Fruit fly (Drosophila melanogaster): Measurements from ENCODE around the gene loh.

Gene loh

dm6 chr2L:10442048-10442790 lies at the start of gene loh (continued):
- no peak for TF ChIP-seq Opbp (GFP tag; IDR thresholded peaks at IDR 0.05; ENCODE audit: partially characterized antibody)
- TF ChIP-seq CG12104 (GFP tag; optimal IDR thresholded peaks at IDR 0.05) = peak; percentile 49
- no peak for TF ChIP-seq sna (GFP tag; IDR thresholded peaks at IDR 0.05; ENCODE audit: partially characterized antibody)
- TF ChIP-seq CG7963 (GFP tag; IDR thresholded peaks at IDR 0.05; ENCODE audit: partially characterized antibody) = no peak
- peak; percentile 73 for TF ChIP-seq CoRest (tag; optimal IDR thresholded peaks at IDR 0.05)
- TF ChIP-seq pros (GFP tag; optimal IDR thresholded peaks at IDR 0.05) = no peak
- peak; percentile 74 for TF ChIP-seq D19A (tag; optimal IDR thresholded peaks at IDR 0.05)
- peak; percentile 65 for TF ChIP-seq CG17385 (GFP tag; optimal IDR thresholded peaks at IDR 0.05)
- TF ChIP-seq B-H2 (GFP tag; optimal IDR thresholded peaks at IDR 0.05) = no peak
- peak; percentile 3 for TF ChIP-seq Usf (GFP tag; optimal IDR thresholded peaks at IDR 0.05)
- TF ChIP-seq Tbp (GFP tag; optimal IDR thresholded peaks at IDR 0.05) = no peak
- 0 out of 2 replicates have a peak, but pooled peaks have one; percentile 23 for TF ChIP-seq peb (GFP tag; IDR thresholded peaks at IDR 0.05)
- TF ChIP-seq zen (tag; optimal IDR thresholded peaks at IDR 0.05) = peak; percentile 21
- peak; percentile 42 for TF ChIP-seq twi (tag; optimal IDR thresholded peaks at IDR 0.05)
- TF ChIP-seq CG7556 (GFP tag; optimal IDR thresholded peaks at IDR 0.05) = peak; percentile 84
- no peak for TF ChIP-seq CG10654 (GFP tag; optimal IDR thresholded peaks at IDR 0.05)
- peak; percentile 56 for TF ChIP-seq CG15601 (tag; optimal IDR thresholded peaks at IDR 0.05)
- peak in 1 of 3 experiments; percentile 79 for TF ChIP-seq lola (GFP tag; optimal IDR thresholded peaks at IDR 0.05)
- no peak for TF ChIP-seq CG10462 (GFP tag; optimal IDR thresholded peaks at IDR 0.05)
- TF ChIP-seq CG31388 (GFP tag; optimal IDR thresholded peaks at IDR 0.05) = no peak
- peak; percentile 61 for TF ChIP-seq tin (GFP tag; optimal IDR thresholded peaks at IDR 0.05)
- 0 out of 2 replicates have a peak, but pooled peaks have one; percentile 24 for TF ChIP-seq CG1024 (GFP tag; IDR thresholded peaks at IDR 0.05)
- no peak for TF ChIP-seq CG3726 (GFP tag; IDR thresholded peaks at IDR 0.05)
- no peak for TF ChIP-seq abd-A (tag; optimal IDR thresholded peaks at IDR 0.05)
- TF ChIP-seq grn (GFP tag; optimal IDR thresholded peaks at IDR 0.05) = no peak
- TF ChIP-seq tx (GFP tag; optimal IDR thresholded peaks at IDR 0.05) = no peak
- TF ChIP-seq CG1603 (tag; optimal IDR thresholded peaks at IDR 0.05) = peak; percentile 18
- TF ChIP-seq CG17328 (GFP tag; IDR thresholded peaks at IDR 0.05) = no peak
- TF ChIP-seq dmrt99B (tag; optimal IDR thresholded peaks at IDR 0.05) = peak; percentile 64
- no peak for TF ChIP-seq CG17802 (tag; optimal IDR thresholded peaks at IDR 0.05)
- TF ChIP-seq D19B (GFP tag; optimal IDR thresholded peaks at IDR 0.05) = peak; percentile 36
- TF ChIP-seq CG13624 (GFP tag; optimal IDR thresholded peaks at IDR 0.05) = no peak
- TF ChIP-seq fu2 (GFP tag; optimal IDR thresholded peaks at IDR 0.05) = no peak
- TF ChIP-seq unpg (GFP tag; optimal IDR thresholded peaks at IDR 0.05) = peak; percentile 42
- peak; percentile 24 for TF ChIP-seq CG12769 (tag; optimal IDR thresholded peaks at IDR 0.05)
- peak; percentile 27 for TF ChIP-seq Hsf (GFP tag; optimal IDR thresholded peaks at IDR 0.05)
- TF ChIP-seq Nf-YC (tag; optimal IDR thresholded peaks at IDR 0.05) = peak; percentile 52

- TF ChIP-seq gem (tag; optimal IDR thresholded peaks at IDR 0.05) (no peak), sug (tag; optimal IDR thresholded peaks at IDR 0.05) (peak; percentile 99), amos (GFP tag; IDR thresholded peaks at IDR 0.05; ENCODE audit: partially characterized antibody) (peak; percentile 48; the same call in 1 of the 2 replicates), sd (tag; optimal IDR thresholded peaks at IDR 0.05) (peak; percentile 85), CTCF (GFP tag; optimal IDR thresholded peaks at IDR 0.05) (peak; percentile 4), CG34376 (GFP tag; optimal IDR thresholded peaks at IDR 0.05) (peak; percentile 50), Med (GFP tag) (no peak), ewg (GFP tag; optimal IDR thresholded peaks at IDR 0.05) (no peak), Bgb (GFP tag; IDR thresholded peaks at IDR 0.05; ENCODE audit: partially characterized antibody) (peak; percentile 60), grn (GFP tag; optimal IDR thresholded peaks at IDR 0.05) (peak; percentile 69), Bdp1 (GFP tag; optimal IDR thresholded peaks at IDR 0.05) (no peak), exex (tag; optimal IDR thresholded peaks at IDR 0.05) (peak; percentile 96)
Measured at dm6 chr2L:10393467-10393866, 48.9 kb upstream of the loh start.
